Fruit fly (Drosophila melanogaster): ENCODE results near the gene Gs1.

dm6 chr2L:161453-162175 lies 29.7 kb downstream of the Gs1 start:
- TF ChIP-seq Sox14 (GFP tag; optimal IDR thresholded peaks at IDR 0.05) (peak; percentile 35), Blimp-1 (GFP tag; optimal IDR thresholded peaks at IDR 0.05) (peak; percentile 11), Sox102F (GFP tag; optimal IDR thresholded peaks at IDR 0.05) (peak; percentile 34), CG3032 (tag; optimal IDR thresholded peaks at IDR 0.05) (no peak), Smox (GFP tag; optimal IDR thresholded peaks at IDR 0.05) (peak; percentile 29), Hr38 (GFP tag; optimal IDR thresholded peaks at IDR 0.05) (no peak)
